Fruit fly (Drosophila melanogaster): ENCODE measurements around the gene mex1.

The mex1 gene

DNA sequence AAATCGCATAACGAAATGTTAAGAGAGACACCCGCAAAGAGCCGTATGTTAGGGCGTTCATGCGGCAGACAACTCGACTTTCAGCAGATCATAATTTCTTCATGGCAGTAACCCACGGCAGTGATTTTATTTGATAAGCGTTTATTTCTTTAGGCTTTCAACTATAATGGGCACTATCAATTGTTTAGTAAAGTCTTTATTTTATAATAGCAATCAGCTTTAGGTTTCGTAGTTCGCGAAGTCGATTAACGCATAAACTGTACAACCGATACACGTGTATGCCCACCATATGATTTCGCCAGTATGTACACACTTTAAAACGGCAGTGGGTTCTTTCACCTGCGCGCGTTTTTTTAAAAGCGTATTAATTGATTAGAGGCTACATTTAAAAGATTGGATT lies 11.2 kb downstream of the mex1 start, which contains the start of gene CG7841:
TSS of gene CG7841 (minus strand) at position 20 of the 400 bp plus-strand sequence.
- peak; percentile 96 for TF ChIP-seq bab2 (GFP tag; optimal IDR thresholded peaks at IDR 0.05)
- peak; percentile 98 for TF ChIP-seq fd64A (GFP tag; optimal IDR thresholded peaks at IDR 0.05)
- TF ChIP-seq pita (GFP tag; optimal IDR thresholded peaks at IDR 0.05): no peak
- peak; percentile 99 for TF ChIP-seq Hand (GFP tag; optimal IDR thresholded peaks at IDR 0.05)
- no peak; the same call in 1 of the 2 replicates for TF ChIP-seq klu (GFP tag; IDR thresholded peaks at IDR 0.05)
- TF ChIP-seq Dfd (GFP tag; optimal IDR thresholded peaks at IDR 0.05): no peak
- peak; percentile 96 for TF ChIP-seq CG14050 (GFP tag; IDR thresholded peaks at IDR 0.05)
- peak; percentile 99 for TF ChIP-seq CG10543 (GFP tag; optimal IDR thresholded peaks at IDR 0.05)
- peak; percentile 94 for TF ChIP-seq Hey (tag; optimal IDR thresholded peaks at IDR 0.05)
- peak; percentile 88 for TF ChIP-seq gsb (GFP tag; IDR thresholded peaks at IDR 0.05)
- TF ChIP-seq pb (GFP tag; optimal IDR thresholded peaks at IDR 0.05): peak; percentile 95
- TF ChIP-seq Bteb2 (GFP tag; optimal IDR thresholded peaks at IDR 0.05): peak; percentile 97
- TF ChIP-seq Blimp-1 (GFP tag; optimal IDR thresholded peaks at IDR 0.05): peak; percentile 97
- no peak for TF ChIP-seq Dip2 (GFP tag; IDR thresholded peaks at IDR 0.05)
- TF ChIP-seq Side (GFP tag; optimal IDR thresholded peaks at IDR 0.05): peak; percentile 98
- TF ChIP-seq Max (GFP tag; optimal IDR thresholded peaks at IDR 0.05): peak; percentile 98
- no peak for TF ChIP-seq ssp (GFP tag; IDR thresholded peaks at IDR 0.05)
- TF ChIP-seq wdn (GFP tag; IDR thresholded peaks at IDR 0.05): peak; percentile 93
- peak; percentile 94 for TF ChIP-seq CG31365 (tag; optimal IDR thresholded peaks at IDR 0.05)
- TF ChIP-seq bbx (GFP tag; IDR thresholded peaks at IDR 0.05; ENCODE audit: partially characterized antibody): no peak
- TF ChIP-seq Ssrp (tag; optimal IDR thresholded peaks at IDR 0.05): peak; percentile 95
- TF ChIP-seq CG16863 (GFP tag; optimal IDR thresholded peaks at IDR 0.05): peak; percentile 96
- TF ChIP-seq CG17385 (GFP tag; optimal IDR thresholded peaks at IDR 0.05): peak; percentile 97
- peak; percentile 98 for TF ChIP-seq tin (GFP tag; optimal IDR thresholded peaks at IDR 0.05)
- TF ChIP-seq Tbp (GFP tag; optimal IDR thresholded peaks at IDR 0.05): no peak
- peak; percentile 98 for TF ChIP-seq CG7839 (tag; optimal IDR thresholded peaks at IDR 0.05)
- peak; percentile 99 for TF ChIP-seq Hmr (GFP tag; optimal IDR thresholded peaks at IDR 0.05)
- TF ChIP-seq CG10274 (GFP tag; optimal IDR thresholded peaks at IDR 0.05): peak; percentile 91
- TF ChIP-seq twi (tag; optimal IDR thresholded peaks at IDR 0.05): peak; percentile 96
- peak; percentile 97 for TF ChIP-seq CG4854 (GFP tag; optimal IDR thresholded peaks at IDR 0.05)
- TF ChIP-seq chif (GFP tag; optimal IDR thresholded peaks at IDR 0.05): peak; percentile 97 to 98
- peak; percentile 98 for TF ChIP-seq CG13775 (GFP tag; optimal IDR thresholded peaks at IDR 0.05)
- TF ChIP-seq crc (GFP tag; optimal IDR thresholded peaks at IDR 0.05): peak; percentile 97
- TF ChIP-seq CG4730 (GFP tag; IDR thresholded peaks at IDR 0.05): peak; percentile 84; the same call in 1 of the 2 replicates
- peak; percentile 96 for TF ChIP-seq her (GFP tag; optimal IDR thresholded peaks at IDR 0.05)
- peak; percentile 96 for TF ChIP-seq CG1792 (GFP tag; optimal IDR thresholded peaks at IDR 0.05)
- TF ChIP-seq CG2120 (GFP tag; optimal IDR thresholded peaks at IDR 0.05): peak; percentile 98
- TF ChIP-seq CG13624 (GFP tag; optimal IDR thresholded peaks at IDR 0.05): peak; percentile 97
- no peak; the same call in 1 of the 2 replicates for TF ChIP-seq CG11085 (GFP tag; IDR thresholded peaks at IDR 0.05)
- TF ChIP-seq exex (tag; optimal IDR thresholded peaks at IDR 0.05): peak; percentile 94
- TF ChIP-seq esg (GFP tag; conservative IDR thresholded peaks at IDR 0.05): peak; percentile 94
- TF ChIP-seq Rx (GFP tag; IDR thresholded peaks at IDR 0.05): no peak; the same call in none of the 2 replicates
- no peak; the same call in 1 of the 2 replicates for TF ChIP-seq CG14667 (GFP tag; IDR thresholded peaks at IDR 0.05)
- TF ChIP-seq BEAF-32 (GFP tag; optimal IDR thresholded peaks at IDR 0.05): peak; percentile 29
- peak; percentile 94 for TF ChIP-seq fd102C (GFP tag; optimal IDR thresholded peaks at IDR 0.05)
- TF ChIP-seq zfh1 (GFP tag; IDR thresholded peaks at IDR 0.05): peak; percentile 97
- peak; percentile 94 for TF ChIP-seq CG10366 (GFP tag; IDR thresholded peaks at IDR 0.05)
- TF ChIP-seq CG10209 (GFP tag; optimal IDR thresholded peaks at IDR 0.05): peak; percentile 97
- TF ChIP-seq fru (optimal IDR thresholded peaks at IDR 0.05): no peak
- peak; percentile 84 for TF ChIP-seq luna (GFP tag; optimal IDR thresholded peaks at IDR 0.05)
- peak; percentile 98 for TF ChIP-seq Meics (GFP tag; optimal IDR thresholded peaks at IDR 0.05)
- peak; percentile 97 for TF ChIP-seq CG6683 (GFP tag; optimal IDR thresholded peaks at IDR 0.05)

Measured in whole organism, embryonic.